Worm (Caenorhabditis elegans) whole organism, late embryonic: Measurements from ENCODE around the gene T15H9.4.

Experiments used
- ceh-22 ChIP-seq: sonication (generic microtip); optimal IDR thresholded peaks from 2 replicates; lab custom pipeline; 2017; ENCODE audit warnings: missing biosample characterization, missing genetic modification characterization
- elt-2 ChIP-seq: sonication (generic microtip); optimal IDR thresholded peaks from 2 replicates; lab custom pipeline; 2016; ENCODE audit warnings: missing genetic modification reagents, missing genetic modification characterization, missing compliant biosample characterization
- pqm-1 ChIP-seq: sonication (generic microtip); optimal IDR thresholded peaks from 2 replicates; lab custom pipeline; 2016; ENCODE audit warnings: missing genetic modification characterization, missing compliant biosample characterization
- sox-4 ChIP-seq: sonication (generic microtip); optimal IDR thresholded peaks from 2 replicates; lab custom pipeline; 2017; ENCODE audit warnings: mild to moderate bottlenecking, missing genetic modification characterization, inconsistent platforms, missing compliant biosample characterization
- syd-9 ChIP-seq: sonication (generic microtip); optimal IDR thresholded peaks from 2 replicates; lab custom pipeline; 2016; ENCODE audit warnings: mild to moderate bottlenecking, missing genetic modification characterization, moderate library complexity, missing compliant biosample characterization
- unc-55 ChIP-seq: sonication (generic microtip); optimal IDR thresholded peaks from 2 replicates; lab custom pipeline; 2017; ENCODE audit warnings: missing biosample characterization, missing genetic modification reagents, missing genetic modification characterization

DNA sequence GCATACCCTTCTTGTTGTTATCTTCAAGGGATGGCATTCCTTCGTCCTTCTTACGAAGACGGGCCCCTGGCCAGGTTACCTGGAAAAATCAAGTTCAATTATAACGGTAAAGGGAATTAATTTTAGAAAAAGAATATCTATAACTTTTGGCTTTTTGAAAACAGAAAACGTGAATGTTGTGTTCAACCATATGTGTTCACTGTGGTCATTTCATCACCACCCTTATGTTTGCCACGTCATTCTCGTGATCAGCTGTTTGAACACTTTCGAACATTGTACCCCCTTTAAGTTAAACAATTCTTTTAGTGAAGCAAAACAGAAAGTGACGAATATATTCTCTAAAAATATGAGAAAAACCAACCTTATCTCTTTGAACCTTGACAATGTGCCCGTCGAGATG, 7.1 kb downstream of the T15H9.4 start:
- TF ChIP-seq pqm-1 (tag; lab: Kevin White, UChicago): no peak
- TF ChIP-seq syd-9 (tag; lab: Kevin White, UChicago): no peak
- TF ChIP-seq unc-55 (GFP tag; lab: Kevin White, UChicago): no peak
- no peak for TF ChIP-seq elt-2 (tag; lab: Kevin White, UChicago)
- no peak for TF ChIP-seq sox-4 (tag; lab: Kevin White, UChicago)
- TF ChIP-seq ceh-22 (tag; lab: Kevin White, UChicago): no peak
